Worm (Caenorhabditis elegans) whole organism, L3 larva: ENCODE data around the gene twk-24.

ENCODE experiments used
- R02D3.7 ChIP-seq: fragments of 150-350 bp; optimal IDR thresholded peaks from 2 replicates; lab custom pipeline; 2014; ENCODE audit warnings: missing biosample characterization, missing genetic modification characterization
- ZK546.5 ChIP-seq: sonication (generic microtip); optimal IDR thresholded peaks from 2 replicates; lab custom pipeline; 2017; ENCODE audit warnings: missing biosample characterization, missing genetic modification characterization
- aly-2 ChIP-seq: fragments of 150-350 bp; optimal IDR thresholded peaks from 2 replicates; lab custom pipeline; 2014; ENCODE audit warnings: missing biosample characterization, missing genetic modification characterization
- eor-1 ChIP-seq, 2 experiments: fragments of 150-350 bp; optimal IDR thresholded peaks; 2 replicates each; lab custom pipeline; 2014 to 2018; ENCODE audit warnings: missing biosample characterization in 2 of 2, missing genetic modification characterization in 2 of 2
- nhr-12 ChIP-seq: fragments of 150-350 bp; optimal IDR thresholded peaks from 2 replicates; lab custom pipeline; 2014; ENCODE audit warnings: missing biosample characterization, missing genetic modification characterization
- nhr-25 ChIP-seq: sonication (generic microtip); optimal IDR thresholded peaks from 2 replicates; lab custom pipeline; 2017; ENCODE audit warnings: missing biosample characterization, missing genetic modification characterization
- nhr-43 ChIP-seq: sonication (generic microtip); optimal IDR thresholded peaks from 2 replicates; lab custom pipeline; 2016; ENCODE audit warnings: mild to moderate bottlenecking, missing genetic modification characterization, missing compliant biosample characterization; ENCODE audit not compliant: poor library complexity, severe bottlenecking
- pqm-1 ChIP-seq: fragments of 150-350 bp; optimal IDR thresholded peaks from 2 replicates; lab custom pipeline; 2017; ENCODE audit warnings: missing biosample characterization, missing genetic modification characterization, inconsistent platforms
- sea-2 ChIP-seq: fragments of 150-350 bp; sonication (generic microtip); optimal IDR thresholded peaks from 4 replicates; lab custom pipeline; 2014; ENCODE audit warnings: missing biosample characterization, missing genetic modification reagents, missing genetic modification characterization
- skn-1 ChIP-seq: fragments of 150-350 bp; optimal IDR thresholded peaks from 2 replicates; lab custom pipeline; 2014; ENCODE audit warnings: missing biosample characterization, missing genetic modification characterization

ce11 chrV:12316076-12316475 lies 47.0 kb upstream of the twk-24 start:
- TF ChIP-seq nhr-43 (tag; lab: Kevin White, UChicago) (no peak), skn-1 (tag; lab: Kevin White, UChicago) (no peak), aly-2 (no peak), pqm-1 (tag; lab: Kevin White, UChicago) (no peak), nhr-12 (no peak), R02D3.7 (tag; lab: Kevin White, UChicago) (no peak), sea-2 (GFP tag; lab: Kevin White, UChicago) (no peak), ZK546.5 (tag; lab: Kevin White, UChicago) (no peak), eor-1 (tag; optimal IDR thresholded peaks at IDR 0.05; lab: Kevin White, UChicago) (no peak), nhr-25 (tag; lab: Kevin White, UChicago) (no peak)
